Fruit fly (Drosophila melanogaster): ENCODE data around the gene Grx1.

The Grx1 gene

dm6 chr3L:18820638-18821382 lies 48.2 kb upstream of the Grx1 start, which contains the start of the genes CG14073 and HipHop (continued):
- TF ChIP-seq lola (GFP tag; optimal IDR thresholded peaks at IDR 0.05) (no peak), CG14710 (tag; optimal IDR thresholded peaks at IDR 0.05) (peak; percentile 30), row (GFP tag; IDR thresholded peaks at IDR 0.05) (no peak), CG6854 (GFP tag; optimal IDR thresholded peaks at IDR 0.05) (no peak), dmrt99B (tag; optimal IDR thresholded peaks at IDR 0.05) (no peak), Meics (GFP tag; optimal IDR thresholded peaks at IDR 0.05) (no peak), gro (GFP tag; optimal IDR thresholded peaks at IDR 0.05) (no peak), CG9437 (GFP tag; optimal IDR thresholded peaks at IDR 0.05) (no peak), Hmx (GFP tag; optimal IDR thresholded peaks at IDR 0.05) (no peak), ssp (GFP tag; IDR thresholded peaks at IDR 0.05) (no peak), HmgZ (tag; optimal IDR thresholded peaks at IDR 0.05) (no peak), Lim3 (GFP tag; IDR thresholded peaks at IDR 0.05) (no peak), CTCF (GFP tag; optimal IDR thresholded peaks at IDR 0.05) (no peak), CG43689 (GFP tag; IDR thresholded peaks at IDR 0.05) (no peak), odd (GFP tag; optimal IDR thresholded peaks at IDR 0.05) (no peak), hbn (GFP tag; IDR thresholded peaks at IDR 0.05; ENCODE audit: partially characterized antibody) (no peak), CG12744 (GFP tag; optimal IDR thresholded peaks at IDR 0.05) (no peak), CG8924 (tag; optimal IDR thresholded peaks at IDR 0.05) (peak; percentile 28), CG8281 (tag; optimal IDR thresholded peaks at IDR 0.05) (no peak), her (GFP tag; optimal IDR thresholded peaks at IDR 0.05) (no peak), gsb (GFP tag; IDR thresholded peaks at IDR 0.05) (no peak), CG10209 (GFP tag; optimal IDR thresholded peaks at IDR 0.05) (no peak), CG1024 (GFP tag; IDR thresholded peaks at IDR 0.05) (no peak), CG30403 (GFP tag; optimal IDR thresholded peaks at IDR 0.05) (no peak), zfh1 (GFP tag; IDR thresholded peaks at IDR 0.05) (no peak), ATbp (GFP tag; optimal IDR thresholded peaks at IDR 0.05) (no peak), E2f2 (GFP tag; IDR thresholded peaks at IDR 0.05) (peak; percentile 81), Hr39 (optimal IDR thresholded peaks at IDR 0.05) (no peak), Atf3 (GFP tag; optimal IDR thresholded peaks at IDR 0.05) (no peak), grau (tag; optimal IDR thresholded peaks at IDR 0.05) (no peak), inv (GFP tag; IDR thresholded peaks at IDR 0.05; ENCODE audit: partially characterized antibody) (no peak), corto (GFP tag; optimal IDR thresholded peaks at IDR 0.05) (no peak), ind (GFP tag; optimal IDR thresholded peaks at IDR 0.05) (no peak), CG1832 (GFP tag; optimal IDR thresholded peaks at IDR 0.05) (no peak), CG6683 (GFP tag; optimal IDR thresholded peaks at IDR 0.05) (no peak), esg (GFP tag; conservative IDR thresholded peaks at IDR 0.05) (no peak), Dll (GFP tag; IDR thresholded peaks at IDR 0.05; ENCODE audit: partially characterized antibody) (0 out of 4 replicates have a peak, but pooled peaks have one; percentile 17), Dip3 (GFP tag; optimal IDR thresholded peaks at IDR 0.05) (no peak), CG18262 (tag; optimal IDR thresholded peaks at IDR 0.05) (no peak), CG10565 (GFP tag; optimal IDR thresholded peaks at IDR 0.05) (no peak), bbx (GFP tag; IDR thresholded peaks at IDR 0.05; ENCODE audit: partially characterized antibody) (no peak), trem (tag; optimal IDR thresholded peaks at IDR 0.05) (peak; percentile 35), D19A (tag; optimal IDR thresholded peaks at IDR 0.05) (no peak), sens (GFP tag) (peak; percentile 54), BEAF-32 (GFP tag; optimal IDR thresholded peaks at IDR 0.05) (peak; percentile 22), CG7271 (tag; optimal IDR thresholded peaks at IDR 0.05) (no peak), CG12942 (GFP tag; optimal IDR thresholded peaks at IDR 0.05) (no peak), repo (GFP tag; optimal IDR thresholded peaks at IDR 0.05) (no peak)
